Worm (Caenorhabditis elegans): ENCODE results near the gene nspc-14.

nspc-14 gene

ce11 chrX:12346729-12347128, 12.1 kb downstream of the nspc-14 start, which contains the start of gene F42F12.11:
Gene F42F12.11, plus strand, starts transcription at chrX:12347029.
- no peak for TF ChIP-seq pag-3 (tag; optimal IDR thresholded peaks at IDR 0.05; ENCODE audit: borderline replicate concordance, insufficient read depth)
- TF ChIP-seq unc-86 (tag; optimal IDR thresholded peaks at IDR 0.05), result no peak
- no peak for TF ChIP-seq ceh-63 (GFP tag; optimal IDR thresholded peaks at IDR 0.05)
- no peak for TF ChIP-seq sptf-1 (tag; optimal IDR thresholded peaks at IDR 0.05)
- no peak for TF ChIP-seq nhr-11 (tag; optimal IDR thresholded peaks at IDR 0.05)
- no peak for TF ChIP-seq mep-1 (tag; optimal IDR thresholded peaks at IDR 0.05)
- no peak for TF ChIP-seq hlh-17 (GFP tag; optimal IDR thresholded peaks at IDR 0.05; ENCODE audit: borderline replicate concordance)
- no peak for TF ChIP-seq zag-1 (tag; optimal IDR thresholded peaks at IDR 0.05)
- TF ChIP-seq alr-1 (tag; optimal IDR thresholded peaks at IDR 0.05; ENCODE audit: borderline replicate concordance), result no peak
- no peak for TF ChIP-seq elt-3 (tag; optimal IDR thresholded peaks at IDR 0.05)
- TF ChIP-seq nhr-19 (GFP tag; conservative IDR thresholded peaks at IDR 0.05), result no peak
- TF ChIP-seq egl-27 (tag; optimal IDR thresholded peaks at IDR 0.05), result no peak
- no peak for TF ChIP-seq snpc-4 (tag; optimal IDR thresholded peaks at IDR 0.05)
- TF ChIP-seq sup-37 (GFP tag; optimal IDR thresholded peaks at IDR 0.05), result no peak
- no peak for TF ChIP-seq isw-1 (GFP tag; IDR thresholded peaks at IDR 0.05)
- TF ChIP-seq mab-9 (GFP tag; IDR thresholded peaks at IDR 0.05), result no peak
- no peak for TF ChIP-seq nhr-28 (tag; optimal IDR thresholded peaks at IDR 0.05)

- TF ChIP-seq blmp-1 (tag; optimal IDR thresholded peaks at IDR 0.05), result no peak
- TF ChIP-seq nhr-71 (tag; optimal IDR thresholded peaks at IDR 0.05), result no peak
- TF ChIP-seq fkh-4 (tag; optimal IDR thresholded peaks at IDR 0.05; ENCODE audit: borderline replicate concordance), result no peak
- no peak for TF ChIP-seq ceh-90 (tag; optimal IDR thresholded peaks at IDR 0.05)
- TF ChIP-seq mab-9 (GFP tag; IDR thresholded peaks at IDR 0.05), result no peak
Observed at ce11 chrX:12343279-12343678, 15.6 kb downstream of the nspc-14 start, which contains the start of the genes nspc-9 and nspc-10. Gene nspc-9, minus strand, starts transcription at chrX:12343379. Gene nspc-10, plus strand, starts transcription at chrX:12343609.

DNA sequence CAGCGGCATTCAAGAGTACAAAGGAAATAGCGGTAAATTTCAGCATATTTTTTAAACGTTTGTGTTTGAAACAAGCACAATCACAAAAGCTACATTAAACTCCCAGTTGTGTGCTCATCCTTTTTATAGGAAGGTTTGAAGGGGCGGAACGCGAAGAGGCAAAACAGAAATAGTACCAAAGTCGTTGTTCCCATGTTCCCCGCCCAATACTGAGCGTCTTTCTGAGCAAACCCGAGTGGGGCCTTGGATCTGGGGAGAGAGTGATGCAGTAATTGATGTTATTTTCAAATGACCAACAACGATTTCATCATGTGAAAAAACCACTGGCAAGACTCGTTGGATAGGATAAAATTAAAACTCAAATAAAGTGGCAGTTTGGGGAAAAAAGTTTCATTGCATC, 17.5 kb downstream of the nspc-14 start, which contains the start of gene zig-2:
zig-2 (minus strand) TSS at position 101 of the 400 bp plus-strand sequence.
- TF ChIP-seq nhr-19 (GFP tag; conservative IDR thresholded peaks at IDR 0.05) (no peak), mab-9 (GFP tag; IDR thresholded peaks at IDR 0.05) (no peak), C16A3.4 (tag; optimal IDR thresholded peaks at IDR 0.05) (no peak), unc-98 (GFP tag; IDR thresholded peaks at IDR 0.05) (no peak), lsy-2 (tag; optimal IDR thresholded peaks at IDR 0.05) (no peak), pqm-1 (tag; optimal IDR thresholded peaks at IDR 0.05) (no peak), sup-37 (GFP tag; optimal IDR thresholded peaks at IDR 0.05) (no peak), grh-1 (GFP tag; IDR thresholded peaks at IDR 0.05) (no peak), ama-1 (optimal IDR thresholded peaks at IDR 0.05) (no peak), tbx-2 (tag; optimal IDR thresholded peaks at IDR 0.05) (no peak), nhr-47 (tag; optimal IDR thresholded peaks at IDR 0.05) (no peak), aha-1 (tag; optimal IDR thresholded peaks at IDR 0.05) (no peak), Y116A8C.19 (tag; optimal IDR thresholded peaks at IDR 0.05; ENCODE audit: borderline replicate concordance) (no peak), nhr-76 (tag; optimal IDR thresholded peaks at IDR 0.05) (no peak), ztf-11 (tag; optimal IDR thresholded peaks at IDR 0.05) (no peak), nhr-84 (tag; optimal IDR thresholded peaks at IDR 0.05) (no peak), sptf-1 (tag; optimal IDR thresholded peaks at IDR 0.05) (no peak), ceh-82 (tag; optimal IDR thresholded peaks at IDR 0.05) (no peak)

DNA sequence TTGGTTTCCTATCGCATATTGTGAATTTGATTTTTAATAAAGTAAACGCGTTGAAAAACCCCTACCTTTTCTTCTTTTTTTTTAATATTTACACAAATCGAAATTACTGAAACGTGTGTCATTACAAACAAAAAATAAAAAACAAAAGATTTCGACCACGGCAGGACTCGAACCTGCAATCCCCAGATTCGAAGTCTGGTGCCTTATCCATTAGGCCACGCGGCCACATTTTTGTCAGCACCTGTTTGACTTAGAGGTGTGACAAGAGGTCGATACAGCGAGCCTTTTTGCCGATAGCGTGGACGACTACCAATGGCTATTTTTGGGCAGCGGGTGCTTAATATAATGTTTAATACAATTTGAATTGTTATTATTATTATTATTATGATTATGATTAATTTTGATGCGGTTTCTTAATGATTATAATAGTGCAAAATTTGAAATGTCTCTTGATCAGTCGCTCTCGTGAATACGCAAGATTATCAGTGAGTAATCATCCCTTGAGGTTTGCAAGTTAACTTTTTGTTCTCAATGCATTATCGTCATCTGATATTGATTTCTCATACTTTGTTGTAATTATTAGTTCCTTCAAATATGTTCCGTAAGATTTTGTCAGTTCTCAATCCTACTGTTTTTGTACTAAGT, 20.9 kb downstream of the nspc-14 start, which contains the start of gene srd-44:
srd-44 (plus strand) TSS at position 595 of the 645 bp plus-strand sequence.
- TF ChIP-seq nhr-12 (tag; optimal IDR thresholded peaks at IDR 0.05) (no peak), nhr-11 (tag; optimal IDR thresholded peaks at IDR 0.05) (no peak), nhr-85 (tag) (peak; percentile 40), lir-3 (tag; optimal IDR thresholded peaks at IDR 0.05; ENCODE audit: poor library complexity) (peak; percentile 48), hpl-2 (GFP tag; optimal IDR thresholded peaks at IDR 0.05) (no peak), mab-9 (GFP tag; IDR thresholded peaks at IDR 0.05) (no peak), aha-1 (tag; optimal IDR thresholded peaks at IDR 0.05) (no peak), rnt-1 (tag; optimal IDR thresholded peaks at IDR 0.05) (no peak), alr-1 (tag; optimal IDR thresholded peaks at IDR 0.05; ENCODE audit: borderline replicate concordance) (no peak), elt-2 (tag; optimal IDR thresholded peaks at IDR 0.05) (no peak), nhr-19 (GFP tag; conservative IDR thresholded peaks at IDR 0.05) (0 out of 2 replicates have a peak, but pooled peaks have one; percentile 10), ceh-88 (GFP tag; IDR thresholded peaks at IDR 0.05) (no peak), C34B4.2 (tag; optimal IDR thresholded peaks at IDR 0.05) (no peak), ztf-4 (tag; optimal IDR thresholded peaks at IDR 0.05) (no peak), ceh-63 (GFP tag; optimal IDR thresholded peaks at IDR 0.05) (no peak), tbx-2 (tag; optimal IDR thresholded peaks at IDR 0.05) (no peak), nhr-90 (tag; optimal IDR thresholded peaks at IDR 0.05; ENCODE audit: poor library complexity) (peak; percentile 33), unc-130 (tag; optimal IDR thresholded peaks at IDR 0.05) (no peak)
